Fruit fly (Drosophila melanogaster): Measurements from ENCODE around the gene Alg1.
A peak's percentile ranks its signal among the peaks of the same experiment; 100 is the strongest.

Gene Alg1

dm6 chr3R:17781371-17781770 is 29.6 kb downstream of the Alg1 start (continued):
- peak; percentile 19 to 84 for TF ChIP-seq Hr51 (GFP tag; optimal IDR thresholded peaks at IDR 0.05)
- TF ChIP-seq crol (GFP tag; IDR thresholded peaks at IDR 0.05): no peak
- peak; percentile 23 for TF ChIP-seq CG9437 (GFP tag; optimal IDR thresholded peaks at IDR 0.05)
- TF ChIP-seq Hey (tag; optimal IDR thresholded peaks at IDR 0.05): no peak
- TF ChIP-seq sc (optimal IDR thresholded peaks at IDR 0.05): no peak
- peak; percentile 15 for TF ChIP-seq sc (GFP tag; optimal IDR thresholded peaks at IDR 0.05)
- peak; percentile 84 for TF ChIP-seq Blimp-1 (GFP tag; optimal IDR thresholded peaks at IDR 0.05)
- no peak for TF ChIP-seq CG31388 (GFP tag; optimal IDR thresholded peaks at IDR 0.05)
- TF ChIP-seq CG31441 (GFP tag; IDR thresholded peaks at IDR 0.05): peak; percentile 91
- peak; percentile 80 for TF ChIP-seq zfh1 (GFP tag; IDR thresholded peaks at IDR 0.05)
- TF ChIP-seq BEAF-32 (GFP tag; optimal IDR thresholded peaks at IDR 0.05): no peak
- peak; percentile 43 for TF ChIP-seq vfl (GFP tag; optimal IDR thresholded peaks at IDR 0.05)
- peak; percentile 21 for TF ChIP-seq zf30C (GFP tag; optimal IDR thresholded peaks at IDR 0.05)
- TF ChIP-seq CG4854 (GFP tag; optimal IDR thresholded peaks at IDR 0.05): no peak
- TF ChIP-seq Mrtf (GFP tag; IDR thresholded peaks at IDR 0.05): peak; percentile 77
- TF ChIP-seq Mad (GFP tag; optimal IDR thresholded peaks at IDR 0.05): peak; percentile 33
- TF ChIP-seq so (GFP tag; IDR thresholded peaks at IDR 0.05): peak; percentile 80
- no peak for TF ChIP-seq Dp (GFP tag; optimal IDR thresholded peaks at IDR 0.05)
- TF ChIP-seq CTCF (GFP tag; optimal IDR thresholded peaks at IDR 0.05): no peak
- peak; percentile 60 for TF ChIP-seq cwo (GFP tag; optimal IDR thresholded peaks at IDR 0.05)
- peak; percentile 54 for TF ChIP-seq Atf-2 (GFP tag; optimal IDR thresholded peaks at IDR 0.05)
- TF ChIP-seq Myb (GFP tag; optimal IDR thresholded peaks at IDR 0.05): peak; percentile 62
- peak; percentile 72 for TF ChIP-seq CG13894 (tag; optimal IDR thresholded peaks at IDR 0.05)
- no peak for TF ChIP-seq Tbp (GFP tag; optimal IDR thresholded peaks at IDR 0.05)
- TF ChIP-seq CG2120 (GFP tag; optimal IDR thresholded peaks at IDR 0.05): peak; percentile 86
- TF ChIP-seq pho (GFP tag; optimal IDR thresholded peaks at IDR 0.05): peak; percentile 72
- TF ChIP-seq esg (GFP tag; conservative IDR thresholded peaks at IDR 0.05): peak; percentile 72
- peak; percentile 6 for TF ChIP-seq fd64A (GFP tag; optimal IDR thresholded peaks at IDR 0.05)
- peak; percentile 65 for TF ChIP-seq CG43689 (GFP tag; IDR thresholded peaks at IDR 0.05)
- TF ChIP-seq slbo (GFP tag; IDR thresholded peaks at IDR 0.05): peak; percentile 86
- TF ChIP-seq CG11723 (GFP tag; optimal IDR thresholded peaks at IDR 0.05): peak; percentile 54
- TF ChIP-seq CG7745 (tag; optimal IDR thresholded peaks at IDR 0.05): no peak
- no peak for TF ChIP-seq Dfd (GFP tag; optimal IDR thresholded peaks at IDR 0.05)
- TF ChIP-seq caup (GFP tag; optimal IDR thresholded peaks at IDR 0.05; ENCODE audit: severe bottlenecking): peak; percentile 55
- TF ChIP-seq Hmr (GFP tag; optimal IDR thresholded peaks at IDR 0.05): peak; percentile 81
- no peak for TF ChIP-seq CG3065 (GFP tag; optimal IDR thresholded peaks at IDR 0.05)
- peak; percentile 61; the same call in 1 of the 3 replicates for TF ChIP-seq otp (GFP tag; IDR thresholded peaks at IDR 0.05)
- TF ChIP-seq toy (GFP tag; IDR thresholded peaks at IDR 0.05): peak; percentile 48; the same call in 1 of the 2 replicates
- TF ChIP-seq sima (GFP tag; optimal IDR thresholded peaks at IDR 0.05): peak; percentile 26
- TF ChIP-seq Hr39 (optimal IDR thresholded peaks at IDR 0.05): no peak
- TF ChIP-seq Camta (GFP tag; optimal IDR thresholded peaks at IDR 0.05): peak; percentile 72
- no peak for TF ChIP-seq CG2202 (tag; optimal IDR thresholded peaks at IDR 0.05)
- peak; percentile 88 for TF ChIP-seq Dbx (GFP tag; IDR thresholded peaks at IDR 0.05)
- TF ChIP-seq CG2129 (GFP tag; IDR thresholded peaks at IDR 0.05; ENCODE audit: partially characterized antibody): no peak
- peak; percentile 66 for TF ChIP-seq gcm (GFP tag; optimal IDR thresholded peaks at IDR 0.05)
- TF ChIP-seq CG10565 (GFP tag; optimal IDR thresholded peaks at IDR 0.05): no peak
- no peak for TF ChIP-seq MESR4 (GFP tag; optimal IDR thresholded peaks at IDR 0.05)
- TF ChIP-seq dan (GFP tag; IDR thresholded peaks at IDR 0.05): no peak
- TF ChIP-seq NfI (GFP tag; optimal IDR thresholded peaks at IDR 0.05): peak; percentile 77
- peak; percentile 88 for TF ChIP-seq row (GFP tag; IDR thresholded peaks at IDR 0.05)
- TF ChIP-seq CG10543 (GFP tag; optimal IDR thresholded peaks at IDR 0.05): peak; percentile 85
- no peak for TF ChIP-seq CG13287 (GFP tag; IDR thresholded peaks at IDR 0.05; ENCODE audit: partially characterized antibody)
